4 fruit fly cellular contexts compared by ENCODE assay signal in the genomic region with DNA sequence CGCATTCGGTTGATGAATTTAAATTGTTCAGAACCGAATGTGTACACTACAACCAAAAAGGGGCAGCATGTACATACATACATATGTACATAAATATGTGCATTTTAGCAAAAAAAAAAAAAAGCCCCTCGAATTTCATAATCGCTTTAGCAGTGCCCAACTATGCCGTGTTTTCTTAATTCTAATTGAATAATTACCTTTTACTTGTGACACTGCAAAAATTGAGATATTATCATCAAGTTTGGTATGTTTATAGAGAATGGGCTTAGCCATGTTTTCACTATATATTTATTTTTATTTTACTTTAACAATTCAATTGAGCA.
TF ChIP-seq lines count a peak whose summit lies in the region.

No protein-coding gene starts in this region.

- no peak for TF ChIP-seq CTCF in whole organism, embryonic (GFP tag; optimal IDR thresholded peaks at IDR 0.05; lab: Kevin White, UChicago)

TF ChIP-seq in whole organism, embryonic, 481 proteins besides CTCF, POLR2A, EP300 and RAD21:
- 0 out of 2 replicates have a peak, but pooled peaks have one; percentile 35 for TF ChIP-seq slbo (GFP tag; IDR thresholded peaks at IDR 0.05; lab: Robert Waterston, UW)
- no peak for TF ChIP-seq pros (GFP tag; optimal IDR thresholded peaks at IDR 0.05; lab: Kevin White, UChicago)
- peak; percentile 53 for TF ChIP-seq Med (GFP tag; lab: Kevin White, UChicago)
- TF ChIP-seq CHES-1-like (GFP tag; optimal IDR thresholded peaks at IDR 0.05; lab: Kevin White, UChicago): no peak
- TF ChIP-seq chn (GFP tag; optimal IDR thresholded peaks at IDR 0.05; lab: Kevin White, UChicago): no peak
- TF ChIP-seq CG17359 (tag; optimal IDR thresholded peaks at IDR 0.05; lab: Kevin White, UChicago): no peak
- no peak for TF ChIP-seq CG3065 (GFP tag; optimal IDR thresholded peaks at IDR 0.05; lab: Kevin White, UChicago)
- TF ChIP-seq CG2120 (GFP tag; optimal IDR thresholded peaks at IDR 0.05; lab: Kevin White, UChicago): peak; percentile 40

TF ChIP-seq in whole organism, prepupa, 60 proteins besides CTCF, POLR2A, EP300 and RAD21 (continues in another document):
- TF ChIP-seq dac (GFP tag; optimal IDR thresholded peaks at IDR 0.05; lab: Kevin White, UChicago) (no peak), pdm3 (GFP tag; optimal IDR thresholded peaks at IDR 0.05; lab: Kevin White, UChicago) (no peak), Blimp-1 (GFP tag; optimal IDR thresholded peaks at IDR 0.05; lab: Kevin White, UChicago) (no peak), Sox15 (GFP tag; optimal IDR thresholded peaks at IDR 0.05; lab: Kevin White, UChicago) (no peak), spab (GFP tag; optimal IDR thresholded peaks at IDR 0.05; lab: Kevin White, UChicago) (no peak), vri (GFP tag; optimal IDR thresholded peaks at IDR 0.05; lab: Kevin White, UChicago) (no peak), eg (GFP tag; IDR thresholded peaks at IDR 0.05; lab: Robert Waterston, UW) (0 out of 3 replicates have a peak, but pooled peaks have one; percentile 25), svp (GFP tag; lab: Kevin White, UChicago) (peak; percentile 81), Hr38 (GFP tag; optimal IDR thresholded peaks at IDR 0.05; lab: Kevin White, UChicago) (no peak), CG6854 (GFP tag; optimal IDR thresholded peaks at IDR 0.05; lab: Kevin White, UChicago) (no peak), dsx (GFP tag; optimal IDR thresholded peaks at IDR 0.05; lab: Kevin White, UChicago; ENCODE audit: poor library complexity, severe bottlenecking) (no peak), CG6163 (GFP tag; IDR thresholded peaks at IDR 0.05; lab: Robert Waterston, UW) (no peak), Sox102F (GFP tag; optimal IDR thresholded peaks at IDR 0.05; lab: Kevin White, UChicago) (peak; percentile 43), CG11902 (GFP tag; optimal IDR thresholded peaks at IDR 0.05; lab: Kevin White, UChicago) (no peak), CG3919 (GFP tag; optimal IDR thresholded peaks at IDR 0.05; lab: Kevin White, UChicago) (no peak), CG34406 (GFP tag; optimal IDR thresholded peaks at IDR 0.05; lab: Kevin White, UChicago) (peak; percentile 19), acj6 (GFP tag; optimal IDR thresholded peaks at IDR 0.05; lab: Kevin White, UChicago) (peak; percentile 17), CG16779 (tag; optimal IDR thresholded peaks at IDR 0.05; lab: Kevin White, UChicago) (no peak), fd85E (GFP tag; optimal IDR thresholded peaks at IDR 0.05; lab: Kevin White, UChicago) (no peak), Ets96B (tag; optimal IDR thresholded peaks at IDR 0.05; lab: Kevin White, UChicago) (no peak), CG31627 (GFP tag; optimal IDR thresholded peaks at IDR 0.05; lab: Kevin White, UChicago) (peak; percentile 52), CG32006 (GFP tag; optimal IDR thresholded peaks at IDR 0.05; lab: Kevin White, UChicago) (peak; percentile 44), CG8632 (GFP tag; optimal IDR thresholded peaks at IDR 0.05; lab: Kevin White, UChicago) (no peak), Eip93F (GFP tag; optimal IDR thresholded peaks at IDR 0.05; lab: Kevin White, UChicago) (no peak), CG15336 (GFP tag; IDR thresholded peaks at IDR 0.05; lab: Robert Waterston, UW) (no peak), CG6792 (GFP tag; optimal IDR thresholded peaks at IDR 0.05; lab: Kevin White, UChicago) (no peak), Eip78C (GFP tag; lab: Kevin White, UChicago) (peak; percentile 55), salr (GFP tag; optimal IDR thresholded peaks at IDR 0.05; lab: Kevin White, UChicago) (no peak)

TF ChIP-seq in whole organism, pupa, 21 proteins besides CTCF, POLR2A, EP300 and RAD21:
- TF ChIP-seq CG32121 (GFP tag; IDR thresholded peaks at IDR 0.05; lab: Robert Waterston, UW): no peak
- peak; percentile 23 for TF ChIP-seq CG14655 (GFP tag; optimal IDR thresholded peaks at IDR 0.05; lab: Kevin White, UChicago)
- no peak for TF ChIP-seq Pif1A (GFP tag; optimal IDR thresholded peaks at IDR 0.05; lab: Kevin White, UChicago)
- TF ChIP-seq CG9948 (tag; optimal IDR thresholded peaks at IDR 0.05; lab: Kevin White, UChicago): no peak
- no peak for TF ChIP-seq Pif1B (GFP tag; optimal IDR thresholded peaks at IDR 0.05; lab: Kevin White, UChicago)
- TF ChIP-seq CG10348 (GFP tag; IDR thresholded peaks at IDR 0.05; lab: Robert Waterston, UW): no peak
- TF ChIP-seq Snoo (tag; optimal IDR thresholded peaks at IDR 0.05; lab: Kevin White, UChicago): peak; percentile 4
- TF ChIP-seq CG12605 (GFP tag; IDR thresholded peaks at IDR 0.05; lab: Robert Waterston, UW): no peak
- no peak for TF ChIP-seq EcR (GFP tag; optimal IDR thresholded peaks at IDR 0.05; lab: Kevin White, UChicago)
- TF ChIP-seq CG8301 (tag; optimal IDR thresholded peaks at IDR 0.05; lab: Kevin White, UChicago): no peak
- TF ChIP-seq gl (tag; optimal IDR thresholded peaks at IDR 0.05; lab: Kevin White, UChicago): no peak
- no peak for TF ChIP-seq Ets98B (GFP tag; IDR thresholded peaks at IDR 0.05; lab: Robert Waterston, UW)
- TF ChIP-seq CG34367 (tag; optimal IDR thresholded peaks at IDR 0.05; lab: Kevin White, UChicago): no peak
- no peak for TF ChIP-seq CG13204 (GFP tag; optimal IDR thresholded peaks at IDR 0.05; lab: Kevin White, UChicago)
- no peak for TF ChIP-seq CG17806 (tag; optimal IDR thresholded peaks at IDR 0.05; lab: Kevin White, UChicago)
- no peak for TF ChIP-seq D1 (tag; optimal IDR thresholded peaks at IDR 0.05; lab: Kevin White, UChicago)
- no peak for TF ChIP-seq CG8159 (tag; optimal IDR thresholded peaks at IDR 0.05; lab: Kevin White, UChicago)

TF ChIP-seq in whole organism, wandering third instar larva, 38 proteins besides CTCF, POLR2A, EP300 and RAD21:
- no peak for TF ChIP-seq Abd-B (GFP tag; optimal IDR thresholded peaks at IDR 0.05; lab: Kevin White, UChicago)
- TF ChIP-seq sage (GFP tag; optimal IDR thresholded peaks at IDR 0.05; lab: Kevin White, UChicago): no peak
- no peak for TF ChIP-seq sv (GFP tag; optimal IDR thresholded peaks at IDR 0.05; lab: Kevin White, UChicago)
- TF ChIP-seq tai (GFP tag; optimal IDR thresholded peaks at IDR 0.05; lab: Kevin White, UChicago): no peak
- no peak for TF ChIP-seq dsf (GFP tag; optimal IDR thresholded peaks at IDR 0.05; lab: Kevin White, UChicago; ENCODE audit: borderline replicate concordance)
- peak; percentile 42 for TF ChIP-seq fru (GFP tag; optimal IDR thresholded peaks at IDR 0.05; lab: Kevin White, UChicago)
- TF ChIP-seq dmrt93B (GFP tag; optimal IDR thresholded peaks at IDR 0.05; lab: Kevin White, UChicago): no peak
- peak in 1 of 2 experiments; percentile 3 for TF ChIP-seq foxo (GFP tag; optimal IDR thresholded peaks at IDR 0.05; lab: Kevin White, UChicago)
- no peak for TF ChIP-seq Rel (GFP tag; optimal IDR thresholded peaks at IDR 0.05; lab: Kevin White, UChicago)
- no peak for TF ChIP-seq Rel (tag; optimal IDR thresholded peaks at IDR 0.05; lab: Kevin White, UChicago)
- peak; percentile 30 for TF ChIP-seq rgr (GFP tag; optimal IDR thresholded peaks at IDR 0.05; lab: Kevin White, UChicago)
- peak; percentile 9 for TF ChIP-seq ey (GFP tag; optimal IDR thresholded peaks at IDR 0.05; lab: Kevin White, UChicago)
- TF ChIP-seq h (GFP tag; optimal IDR thresholded peaks at IDR 0.05; lab: Kevin White, UChicago): no peak
- TF ChIP-seq HLH106 (tag; optimal IDR thresholded peaks at IDR 0.05; lab: Kevin White, UChicago): peak; percentile 17

Comparison
In these comparisons a context has a peak if more than half of its experiments do, and no peak if none do; other contexts are left out.
1. Of the 7 proteins assayed by ChIP-seq in both whole organism, embryonic and whole organism, prepupa: peak only in whole organism, embryonic: none; only in whole organism, prepupa: Hr39 and Sox102F; in both: none; in neither: 5.